Fruit fly (Drosophila melanogaster): ENCODE results near the gene Cpr31A.

DNA sequence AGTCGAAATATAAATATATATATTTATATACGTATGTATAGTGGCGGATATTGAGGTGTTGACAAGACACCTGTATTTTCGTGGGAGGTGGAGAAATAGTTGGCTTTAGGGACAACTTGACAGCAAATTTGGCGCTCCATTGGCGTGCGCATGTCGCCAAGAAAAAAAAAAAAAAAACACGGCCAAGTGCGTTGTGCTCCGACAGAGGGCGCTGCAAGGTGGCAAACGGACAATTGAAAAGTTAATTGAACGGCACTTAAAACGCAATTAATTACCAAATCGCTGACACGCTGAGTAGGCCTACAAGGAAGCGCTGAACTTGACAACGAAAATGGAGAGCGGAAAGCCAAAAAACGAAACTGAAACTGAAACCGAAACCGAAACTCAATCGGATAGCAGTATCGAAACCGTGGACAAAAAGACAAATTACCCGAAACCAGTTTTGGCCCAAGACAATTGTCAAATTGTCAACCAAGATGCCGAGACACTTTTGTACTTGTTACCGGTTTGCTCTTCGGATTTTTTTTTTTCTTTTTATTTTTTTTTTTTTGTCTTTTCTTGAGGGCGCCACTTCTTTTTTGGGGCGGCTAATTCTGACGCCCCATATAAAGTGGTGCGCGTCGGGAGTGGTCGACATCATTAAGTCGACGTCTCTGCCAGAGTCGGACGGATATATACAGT lies at the start of gene Cpr31A:
- TF ChIP-seq EcR (GFP tag; optimal IDR thresholded peaks at IDR 0.05) (no peak), Snoo (tag; optimal IDR thresholded peaks at IDR 0.05) (no peak), CG15710 (tag; optimal IDR thresholded peaks at IDR 0.05) (no peak), CG12605 (GFP tag; IDR thresholded peaks at IDR 0.05) (no peak), CG8301 (tag; optimal IDR thresholded peaks at IDR 0.05) (no peak), rn (GFP tag; IDR thresholded peaks at IDR 0.05) (no peak), CG32121 (GFP tag; IDR thresholded peaks at IDR 0.05) (no peak)

All from whole organism, pupa.